Worm (Caenorhabditis elegans): ENCODE measurements around the gene C34E11.4.

DNA sequence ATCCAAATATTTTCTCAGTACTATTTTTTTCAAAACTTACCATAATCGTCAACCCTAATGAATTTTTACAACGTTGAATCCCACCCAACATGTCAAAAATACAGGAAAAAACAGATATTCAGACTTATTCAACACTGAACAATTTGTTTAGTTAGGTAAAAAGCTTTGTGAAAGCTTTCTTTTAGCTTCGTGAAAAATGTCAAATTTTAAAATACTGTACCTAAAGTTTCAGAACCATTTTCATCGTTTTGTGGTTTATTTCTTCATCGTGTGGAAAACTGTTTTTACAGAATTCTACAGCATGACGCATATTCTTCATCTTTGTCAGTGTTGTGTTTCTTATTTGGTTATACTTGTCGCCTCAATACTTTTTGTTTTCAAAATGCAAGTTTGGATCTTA lies 46.6 kb downstream of the C34E11.4 start, which contains the start of gene F54F7.14:
- TF ChIP-seq him-1 (tag; optimal IDR thresholded peaks at IDR 0.05) (no peak), dao-5 (tag; optimal IDR thresholded peaks at IDR 0.05) (no peak)

All from whole organism, L4/young adult.